Worm (Caenorhabditis elegans): ENCODE data around the gene T15B12.1.

Gene T15B12.1

DNA sequence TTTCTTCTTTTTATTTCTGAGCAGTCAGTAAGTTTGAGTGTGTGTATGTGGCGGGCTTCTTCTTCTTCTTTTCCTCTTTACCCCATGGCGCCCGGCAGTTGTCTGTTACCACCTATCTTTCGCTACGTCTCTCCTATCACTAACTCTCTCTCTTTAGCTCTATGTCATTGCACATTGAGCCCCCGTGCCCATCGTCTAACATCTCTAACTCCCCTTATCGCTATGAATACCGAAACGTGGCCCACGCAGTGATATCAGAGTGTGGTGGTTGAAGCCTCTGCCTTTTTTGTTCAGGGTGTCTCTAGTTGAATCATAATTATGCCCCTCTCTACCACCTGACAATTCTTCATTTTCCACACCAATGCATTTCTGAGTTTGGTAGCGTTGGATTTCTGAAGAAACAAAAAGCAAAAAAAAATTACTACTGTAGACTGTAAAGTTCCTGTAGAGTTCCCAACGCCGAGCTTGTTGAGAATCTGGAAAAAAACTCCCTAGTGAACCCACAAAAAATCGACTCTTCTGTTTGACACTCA lies 46.6 kb downstream of the T15B12.1 start:
- no peak for TF ChIP-seq unc-62 (GFP tag; optimal IDR thresholded peaks at IDR 0.05)

DNA sequence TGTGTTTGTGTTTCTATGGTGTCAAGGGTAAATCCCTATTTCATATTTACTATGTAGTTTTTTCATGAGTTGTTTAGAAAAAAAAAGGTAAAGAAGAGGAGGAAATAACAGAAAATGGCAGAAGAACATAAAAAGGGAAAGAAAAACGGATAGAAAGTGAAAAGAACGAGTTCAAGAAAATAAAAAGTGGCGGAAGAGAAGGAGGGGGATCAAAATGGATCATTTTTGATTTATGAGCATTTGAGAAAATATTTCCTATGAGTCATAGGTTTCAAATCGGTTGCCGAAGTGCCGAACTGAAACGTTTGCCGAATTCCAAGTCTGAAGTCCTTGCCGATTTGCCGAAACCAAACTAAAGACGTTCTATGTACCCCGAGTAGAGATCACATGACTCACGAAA lies 50.8 kb downstream of the T15B12.1 start:
- no peak for TF ChIP-seq unc-62 (GFP tag; optimal IDR thresholded peaks at IDR 0.05)

DNA sequence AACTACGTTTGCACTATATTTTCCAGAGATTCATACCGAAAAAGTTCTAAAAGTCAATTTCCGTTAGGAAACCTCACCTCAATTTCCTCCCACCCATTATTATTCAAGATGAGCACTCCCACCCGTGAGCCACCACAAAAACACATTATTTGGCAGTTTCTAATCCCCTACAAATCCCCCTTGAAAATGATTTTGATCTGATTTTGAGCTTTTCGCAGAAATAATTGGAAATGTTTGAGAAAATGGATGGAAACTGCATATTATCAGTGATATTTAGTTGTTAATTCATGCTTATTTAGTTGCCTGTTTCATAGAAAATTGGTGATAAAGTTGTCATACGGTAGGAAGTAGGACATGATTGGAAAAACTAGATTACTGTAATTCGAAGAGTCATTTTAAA lies 52.6 kb downstream of the T15B12.1 start:
- TF ChIP-seq unc-62 (GFP tag; optimal IDR thresholded peaks at IDR 0.05), result no peak

DNA sequence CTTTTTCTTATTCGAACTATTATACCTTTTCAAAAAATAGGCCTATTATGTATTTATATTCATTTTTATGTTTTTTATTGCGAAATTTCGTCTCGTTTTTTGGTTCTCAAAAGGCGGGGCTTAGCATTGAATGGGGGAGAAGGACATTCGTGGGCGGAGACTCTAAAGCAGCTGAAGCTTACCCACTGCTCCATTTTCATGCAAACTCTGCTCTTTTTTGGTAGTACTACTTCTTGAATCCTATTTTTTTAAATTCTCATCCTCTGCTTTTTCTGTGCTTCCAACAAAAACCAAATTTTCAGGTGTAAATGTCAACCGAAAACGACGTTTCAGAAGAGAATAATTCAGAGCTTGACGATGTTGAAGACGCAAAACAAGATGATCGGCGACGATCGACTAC lies 53.4 kb downstream of the T15B12.1 start, which contains the start of gene ZK121.2:
TSS of gene ZK121.2 (plus strand) at position 301 of the 400 bp plus-strand sequence.
- TF ChIP-seq unc-62 (GFP tag; optimal IDR thresholded peaks at IDR 0.05), result no peak

DNA sequence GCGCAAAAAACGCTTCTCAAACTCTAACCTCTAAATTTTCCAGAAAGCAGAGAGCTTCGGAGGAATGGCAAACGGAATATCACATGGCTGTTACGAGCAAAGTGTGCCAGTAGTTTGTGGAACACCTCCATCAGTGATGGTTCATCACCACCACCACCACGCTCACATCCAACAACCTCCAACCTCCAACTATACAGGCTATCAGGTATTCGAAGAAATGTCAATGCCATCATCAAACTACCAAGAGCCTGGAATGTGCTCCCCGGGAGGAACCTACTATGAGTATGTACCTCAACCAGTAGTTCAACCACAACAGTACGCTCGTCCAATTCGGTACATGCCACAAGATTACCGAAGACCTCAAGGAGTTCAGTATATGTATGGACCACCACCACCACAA lies 55.6 kb downstream of the T15B12.1 start:
- no peak for TF ChIP-seq unc-62 (GFP tag; optimal IDR thresholded peaks at IDR 0.05)

DNA sequence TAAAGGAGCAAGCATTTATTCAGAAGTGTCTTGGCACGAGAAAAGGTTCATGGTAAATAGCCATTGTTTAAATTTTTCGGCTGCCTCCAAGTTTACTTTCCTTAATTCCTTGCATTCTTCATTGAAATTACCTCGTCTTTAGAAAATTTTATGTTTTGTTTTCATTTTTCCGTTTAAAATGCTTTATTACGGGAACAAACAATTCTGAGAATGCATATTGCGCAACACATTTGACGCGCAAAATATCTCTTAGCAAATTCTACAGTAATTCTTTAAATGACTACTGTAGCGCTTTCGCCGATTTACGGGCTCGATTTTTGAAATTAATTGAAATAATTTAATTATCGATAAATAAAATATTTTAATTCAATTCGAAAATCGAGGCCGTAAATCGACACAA lies 56.6 kb downstream of the T15B12.1 start:
- TF ChIP-seq unc-62 (GFP tag; optimal IDR thresholded peaks at IDR 0.05), result no peak

DNA sequence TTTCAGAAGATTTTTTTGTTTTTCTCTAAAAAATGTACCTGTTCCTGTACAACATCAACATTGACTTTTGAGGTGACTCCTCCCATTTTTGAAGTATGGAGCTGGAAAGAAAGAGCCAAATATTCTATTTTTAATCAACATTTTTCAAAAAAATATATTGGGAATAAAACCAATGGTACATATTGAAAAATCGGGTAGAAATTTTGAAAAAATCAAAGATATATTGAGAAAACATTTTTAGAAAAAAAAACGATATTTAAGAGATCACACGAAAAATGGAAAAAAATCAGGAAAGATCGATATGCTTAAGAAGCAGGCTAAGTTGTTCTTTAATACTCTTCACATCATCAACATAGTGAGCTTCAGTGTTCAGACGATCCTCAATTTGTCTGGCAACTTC lies 58.0 kb downstream of the T15B12.1 start, which contains the start of gene glrx-21:
TSS of gene glrx-21 (minus strand) at position 101 of the 400 bp plus-strand sequence.
- no peak for TF ChIP-seq unc-62 (GFP tag; optimal IDR thresholded peaks at IDR 0.05)
